Fruit fly (Drosophila melanogaster) whole organism, adult: ENCODE results near the gene CG17549.

Source experiments
- CG12768 ChIP-seq: fragments of 200-800 bp; sonication (Bioruptor generic); optimal IDR thresholded peaks from 2 replicates; lab custom pipeline; 2017; ENCODE audit warnings: missing biosample characterization, missing genetic modification characterization, mild to moderate bottlenecking, moderate library complexity, missing genetic modification reagents
- CG1620 ChIP-seq: fragments of 200-800 bp; sonication (Bioruptor generic); optimal IDR thresholded peaks from 2 replicates; lab custom pipeline; 2016; ENCODE audit warnings: missing biosample characterization, missing genetic modification characterization
- CG33017 ChIP-seq: fragments of 200-800 bp; sonication (Bioruptor generic); optimal IDR thresholded peaks from 2 replicates; lab custom pipeline; 2018; ENCODE audit warnings: missing biosample characterization, mild to moderate bottlenecking, missing genetic modification characterization, moderate library complexity
- CG5204 ChIP-seq: fragments of 200-800 bp; sonication (Bioruptor generic); optimal IDR thresholded peaks from 2 replicates; lab custom pipeline; 2016; ENCODE audit warnings: missing biosample characterization, missing genetic modification characterization
- CG7045 ChIP-seq: fragments of 200-800 bp; sonication (Bioruptor generic); optimal IDR thresholded peaks from 2 replicates; lab custom pipeline; 2017; ENCODE audit warnings: missing biosample characterization, mild to moderate bottlenecking, missing genetic modification characterization
- CG7101 ChIP-seq: fragments of 200-800 bp; sonication (Bioruptor generic); optimal IDR thresholded peaks from 2 replicates; lab custom pipeline; 2018; ENCODE audit warnings: missing biosample characterization, mild to moderate bottlenecking, missing genetic modification characterization, moderate library complexity
- Clk ChIP-seq: fragments of 200-800 bp; sonication (Bioruptor generic); optimal IDR thresholded peaks from 2 replicates; lab custom pipeline; 2017; ENCODE audit warnings: missing biosample characterization, missing genetic modification characterization
- Crg-1 ChIP-seq: fragments of 200-800 bp; sonication (Bioruptor generic); optimal IDR thresholded peaks from 2 replicates; lab custom pipeline; 2016; ENCODE audit warnings: missing biosample characterization, missing genetic modification characterization
- Mnt ChIP-seq: fragments of 200-800 bp; sonication (Bioruptor generic); optimal IDR thresholded peaks from 2 replicates; lab custom pipeline; 2016; ENCODE audit warnings: missing biosample characterization, mild to moderate bottlenecking, missing genetic modification characterization
- bab1 ChIP-seq: fragments of 200-800 bp; sonication (Bioruptor generic); optimal IDR thresholded peaks from 3 replicates; lab custom pipeline; 2019; ENCODE audit warnings: missing biosample characterization, mild to moderate bottlenecking, missing genetic modification characterization, moderate library complexity
- kay ChIP-seq: fragments of 200-800 bp; sonication (Bioruptor generic); peaks from one replicate; lab custom pipeline; 2016; ENCODE audit warnings: missing biosample characterization, missing genetic modification characterization, borderline replicate concordance
- ovo ChIP-seq: fragments of 200-800 bp; sonication (Bioruptor generic); optimal IDR thresholded peaks from 2 replicates; lab custom pipeline; 2016; ENCODE audit warnings: missing biosample characterization, missing genetic modification characterization
- toe ChIP-seq: fragments of 200-800 bp; sonication (Bioruptor generic); optimal IDR thresholded peaks from 2 replicates; lab custom pipeline; 2016; ENCODE audit warnings: missing biosample characterization, missing genetic modification characterization

DNA sequence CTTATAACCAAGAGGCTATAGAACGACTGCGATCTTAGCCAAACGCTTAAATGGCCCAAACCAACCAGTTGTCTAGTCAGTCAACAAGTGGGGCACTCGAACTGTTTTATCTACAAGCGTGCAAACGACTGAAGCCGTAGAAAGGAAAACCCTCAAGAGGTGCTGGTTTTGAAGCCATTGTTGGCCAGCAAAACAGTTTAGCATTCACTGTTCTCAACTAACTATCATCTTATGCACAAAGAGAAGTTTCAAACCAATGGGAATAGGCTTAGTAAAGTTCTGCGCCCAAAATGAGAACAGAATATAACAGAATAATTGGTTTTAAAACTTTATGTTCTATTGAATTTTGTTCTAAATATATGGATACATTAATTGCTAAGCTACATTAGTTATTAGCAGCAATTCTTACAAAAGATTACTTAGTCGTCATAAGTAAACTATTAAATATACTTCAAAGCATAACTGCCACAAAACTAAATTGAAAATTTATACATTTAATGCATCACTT is 3.9 kb upstream of the CG17549 start, which contains the start of gene CG31798:
- TF ChIP-seq Clk (GFP tag; lab: Kevin White, UChicago), result no peak
- TF ChIP-seq bab1 (GFP tag; lab: Kevin White, UChicago), result no peak
- no peak for TF ChIP-seq CG1620
- no peak for TF ChIP-seq CG7045 (GFP tag; lab: Kevin White, UChicago)
- TF ChIP-seq CG12768 (GFP tag; lab: Kevin White, UChicago), result no peak
- no peak for TF ChIP-seq CG5204 (GFP tag; lab: Kevin White, UChicago)
- TF ChIP-seq ovo, result no peak
- TF ChIP-seq toe (GFP tag; lab: Kevin White, UChicago), result no peak
- no peak for TF ChIP-seq CG33017 (tag; lab: Kevin White, UChicago)
- TF ChIP-seq kay, result no peak
- no peak for TF ChIP-seq Crg-1 (GFP tag; lab: Kevin White, UChicago)
- no peak for TF ChIP-seq CG7101 (tag; lab: Kevin White, UChicago)
- TF ChIP-seq Mnt, result no peak
